Fruit fly (Drosophila melanogaster) whole organism, embryonic: ENCODE measurements around the gene CG1213.
A peak's percentile ranks its signal among the peaks of the same experiment; 100 is the strongest.

Experiments used
- Antp ChIP-seq: fragments of 200-800 bp; sonication (Bioruptor generic); optimal IDR thresholded peaks from 3 replicates; lab custom pipeline; 2016; ENCODE audit warnings: missing biosample characterization, missing genetic modification characterization
- BEAF-32 ChIP-seq: fragments of 200-800 bp; sonication (Bioruptor generic); optimal IDR thresholded peaks from 3 replicates; lab custom pipeline; 2017; ENCODE audit warnings: missing biosample characterization, missing genetic modification characterization, mild to moderate bottlenecking, moderate library complexity, missing genetic modification reagents
- CG10209 ChIP-seq: fragments of 200-800 bp; sonication (Bioruptor generic); optimal IDR thresholded peaks from 3 replicates; lab custom pipeline; 2017; ENCODE audit warnings: missing biosample characterization, mild to moderate bottlenecking, missing genetic modification characterization, missing genetic modification reagents
- CG10366 ChIP-seq: fragments of 200-800 bp; sonication (Bioruptor generic); IDR thresholded peaks from 2 replicates; pipeline ENCODE4 v1.3.6; 2022; ENCODE audit warnings: missing biosample characterization, missing genetic modification characterization
- CG12219 ChIP-seq: fragments of 200-800 bp; sonication (Bioruptor generic); optimal IDR thresholded peaks from 3 replicates; lab custom pipeline; 2018; ENCODE audit warnings: missing biosample characterization, mild to moderate bottlenecking, missing genetic modification characterization
- CG13624 ChIP-seq: fragments of 200-800 bp; sonication (Bioruptor generic); optimal IDR thresholded peaks from 2 replicates; lab custom pipeline; 2016; ENCODE audit warnings: missing biosample characterization, missing genetic modification characterization
- CG14050 ChIP-seq: fragments of 200-800 bp; sonication (Bioruptor generic); IDR thresholded peaks from 3 replicates; pipeline ENCODE4 v1.3.6; 2022; ENCODE audit warnings: missing biosample characterization, missing genetic modification characterization
- CG14860 ChIP-seq: fragments of 200-800 bp; sonication (Bioruptor generic); IDR thresholded peaks from 3 replicates; pipeline ENCODE4 v1.3.6; 2022; ENCODE audit warnings: missing biosample characterization, missing genetic modification characterization; ENCODE audit not compliant: partially characterized antibody
- CG16815 ChIP-seq: fragments of 200-800 bp; sonication (Bioruptor generic); optimal IDR thresholded peaks from 3 replicates; lab custom pipeline; 2017; ENCODE audit warnings: missing biosample characterization, mild to moderate bottlenecking, missing genetic modification characterization
- CG17568 ChIP-seq: fragments of 200-800 bp; sonication (Bioruptor generic); optimal IDR thresholded peaks from 2 replicates; lab custom pipeline; 2018; ENCODE audit warnings: missing biosample characterization, mild to moderate bottlenecking, missing genetic modification characterization, moderate library complexity
- CG17612 ChIP-seq: fragments of 200-800 bp; sonication (Bioruptor generic); IDR thresholded peaks from 2 replicates; pipeline ENCODE4 v1.3.6; 2022; ENCODE audit warnings: missing biosample characterization, missing genetic modification characterization
- CG1832 ChIP-seq: fragments of 200-800 bp; sonication (Bioruptor generic); optimal IDR thresholded peaks from 2 replicates; lab custom pipeline; 2017; ENCODE audit warnings: missing biosample characterization, mild to moderate bottlenecking, missing genetic modification characterization, inconsistent platforms
- CG2712 ChIP-seq: fragments of 200-800 bp; optimal IDR thresholded peaks from 3 replicates; lab custom pipeline; 2019; ENCODE audit warnings: missing biosample characterization, mild to moderate bottlenecking, missing genetic modification characterization, moderate library complexity
- CG2875 ChIP-seq: fragments of 200-800 bp; sonication (Bioruptor generic); optimal IDR thresholded peaks from 2 replicates; lab custom pipeline; 2017; ENCODE audit warnings: missing biosample characterization, mild to moderate bottlenecking, missing genetic modification characterization, missing genetic modification reagents
- CG3838 ChIP-seq: fragments of 200-800 bp; sonication (Bioruptor generic); optimal IDR thresholded peaks from 3 replicates; lab custom pipeline; 2016; ENCODE audit warnings: missing biosample characterization, missing genetic modification characterization
- CG42726 ChIP-seq: fragments of 200-800 bp; sonication (Bioruptor generic); IDR thresholded peaks from 2 replicates; pipeline ENCODE4 v1.3.6; 2022; ENCODE audit warnings: missing biosample characterization, missing genetic modification characterization; ENCODE audit not compliant: partially characterized antibody
- CG4360 ChIP-seq: fragments of 200-800 bp; sonication (Bioruptor generic); IDR thresholded peaks from 2 replicates; pipeline ENCODE4 v1.3.6; 2022; ENCODE audit warnings: missing biosample characterization, missing genetic modification characterization
- CG6254 ChIP-seq: fragments of 200-800 bp; sonication (Bioruptor generic); optimal IDR thresholded peaks from 3 replicates; lab custom pipeline; 2017; ENCODE audit warnings: mild to moderate bottlenecking, missing biosample characterization, missing genetic modification reagents, missing genetic modification characterization
- CG7271 ChIP-seq: fragments of 200-800 bp; sonication (Bioruptor generic); optimal IDR thresholded peaks from 2 replicates; lab custom pipeline; 2018; ENCODE audit warnings: missing biosample characterization, mild to moderate bottlenecking, missing genetic modification characterization, moderate library complexity
- CG7357 ChIP-seq: fragments of 200-800 bp; sonication (Bioruptor generic); IDR thresholded peaks from 3 replicates; pipeline ENCODE4 v1.3.6; 2022; ENCODE audit warnings: missing biosample characterization, missing genetic modification characterization
- CG8359 ChIP-seq: fragments of 200-800 bp; sonication (Bioruptor generic); optimal IDR thresholded peaks from 2 replicates; lab custom pipeline; 2017; ENCODE audit warnings: missing biosample characterization, mild to moderate bottlenecking, missing genetic modification characterization, borderline replicate concordance
- CG8944 ChIP-seq: fragments of 200-800 bp; sonication (Bioruptor generic); optimal IDR thresholded peaks from 3 replicates; lab custom pipeline; 2016; ENCODE audit warnings: missing biosample characterization, missing genetic modification characterization
- CG9932 ChIP-seq: fragments of 200-800 bp; sonication (Bioruptor generic); IDR thresholded peaks from 2 replicates; pipeline ENCODE4 v1.3.6; 2022; ENCODE audit warnings: missing biosample characterization, missing genetic modification characterization
- Camta ChIP-seq: fragments of 200-800 bp; sonication (Bioruptor generic); optimal IDR thresholded peaks from 2 replicates; lab custom pipeline; 2016; ENCODE audit warnings: missing biosample characterization, missing genetic modification characterization
- D19B ChIP-seq: fragments of 200-800 bp; sonication (Bioruptor generic); optimal IDR thresholded peaks from 2 replicates; lab custom pipeline; 2017; ENCODE audit warnings: missing biosample characterization, mild to moderate bottlenecking, missing genetic modification characterization
- Deaf1 ChIP-seq: fragments of 200-800 bp; optimal IDR thresholded peaks from 3 replicates; lab custom pipeline; 2019; ENCODE audit warnings: missing biosample characterization, mild to moderate bottlenecking, missing genetic modification characterization, moderate library complexity
- Dref ChIP-seq: fragments of 200-800 bp; sonication (Bioruptor generic); IDR thresholded peaks from 2 replicates; pipeline ENCODE4 v1.3.6; 2022; ENCODE audit warnings: missing biosample characterization, missing genetic modification characterization
- HmgD ChIP-seq: fragments of 200-800 bp; sonication (Bioruptor generic); optimal IDR thresholded peaks from 3 replicates; lab custom pipeline; 2016; ENCODE audit warnings: missing biosample characterization, missing genetic modification characterization
- Hr39 ChIP-seq: fragments of >200 bp; optimal IDR thresholded peaks from 2 replicates; lab custom pipeline; 2017
- Mrtf ChIP-seq: fragments of 200-800 bp; sonication (Bioruptor generic); IDR thresholded peaks from 3 replicates; pipeline ENCODE4 v1.3.6; 2022; ENCODE audit warnings: missing biosample characterization, missing genetic modification characterization
- Nf-YA ChIP-seq: fragments of 200-800 bp; sonication (Bioruptor generic); IDR thresholded peaks from 2 replicates; pipeline ENCODE4 v1.3.6; 2022; ENCODE audit warnings: missing biosample characterization, missing genetic modification characterization
- Rx ChIP-seq: fragments of 200-800 bp; sonication (Bioruptor generic); IDR thresholded peaks from 2 replicates; pipeline ENCODE4 v1.3.6; 2022; ENCODE audit warnings: missing biosample characterization, missing genetic modification characterization
- bowl ChIP-seq: fragments of 200-800 bp; sonication (Bioruptor generic); IDR thresholded peaks from 2 replicates; pipeline ENCODE4 v1.3.6; 2022; ENCODE audit warnings: missing biosample characterization, missing genetic modification characterization
- bsh ChIP-seq, 2 experiments: fragments of 200-800 bp; sonication (Bioruptor generic); optimal IDR thresholded peaks; 2 replicates each; lab custom pipeline; 2017 to 2018; ENCODE audit warnings: mild to moderate bottlenecking in 2 of 2, missing biosample characterization in 2 of 2, missing genetic modification characterization in 2 of 2, moderate library complexity in 1 of 2
- danr ChIP-seq: fragments of 200-800 bp; sonication (Bioruptor generic); IDR thresholded peaks from 2 replicates; pipeline ENCODE4 v1.3.6; 2022; ENCODE audit warnings: missing biosample characterization, missing genetic modification characterization
- dimm ChIP-seq: fragments of 200-800 bp; sonication (Bioruptor generic); IDR thresholded peaks from 2 replicates; pipeline ENCODE4 v1.3.6; 2022; ENCODE audit warnings: missing biosample characterization, missing genetic modification characterization
- gce ChIP-seq: fragments of 200-800 bp; sonication (Bioruptor generic); IDR thresholded peaks from 3 replicates; pipeline ENCODE4 v1.3.6; 2022; ENCODE audit warnings: missing biosample characterization, missing genetic modification characterization
- klu ChIP-seq: fragments of 200-800 bp; sonication (Bioruptor generic); IDR thresholded peaks from 2 replicates; pipeline ENCODE4 v1.3.6; 2022; ENCODE audit warnings: missing biosample characterization, missing genetic modification characterization
- mam ChIP-seq: fragments of 200-800 bp; sonication (Bioruptor generic); optimal IDR thresholded peaks from 3 replicates; lab custom pipeline; 2016; ENCODE audit warnings: missing biosample characterization, missing genetic modification characterization
- otp ChIP-seq: fragments of 200-800 bp; sonication (Bioruptor generic); IDR thresholded peaks from 3 replicates; pipeline ENCODE4, ENCODE4 v1.3.6; 2022; ENCODE audit warnings: missing biosample characterization, missing genetic modification characterization
- pho ChIP-seq: fragments of 200-800 bp; sonication (Bioruptor generic); optimal IDR thresholded peaks from 2 replicates; lab custom pipeline; 2016; ENCODE audit warnings: missing biosample characterization, missing genetic modification characterization
- psq ChIP-seq: fragments of 200-800 bp; sonication (Bioruptor generic); optimal IDR thresholded peaks from 2 replicates; lab custom pipeline; 2017; ENCODE audit warnings: missing biosample characterization, missing genetic modification characterization
- pzg ChIP-seq: fragments of 200-800 bp; sonication (Bioruptor generic); optimal IDR thresholded peaks from 3 replicates; lab custom pipeline; 2018; ENCODE audit warnings: missing biosample characterization, mild to moderate bottlenecking, missing genetic modification characterization, moderate library complexity
- ro ChIP-seq: fragments of 200-800 bp; sonication (Bioruptor generic); IDR thresholded peaks from 2 replicates; pipeline ENCODE4 v1.3.6; 2022; ENCODE audit warnings: missing biosample characterization, missing genetic modification characterization
- sc ChIP-seq, 3 experiments: fragments of >200 bp in 2 of 3; fragments of 200-800 bp in 1 of 3; sonication (Bioruptor generic) in 1 of 3; optimal IDR thresholded peaks; 2 replicates in 2 of 3; 3 replicates in 1 of 3; lab custom pipeline; 2017; ENCODE audit warnings: mild to moderate bottlenecking in 1 of 3, missing biosample characterization in 1 of 3, missing genetic modification characterization in 1 of 3, missing genetic modification reagents in 1 of 3
- seq ChIP-seq: fragments of 200-800 bp; sonication (Bioruptor generic); IDR thresholded peaks from 2 replicates; pipeline ENCODE4 v1.3.6; 2022; ENCODE audit warnings: missing biosample characterization, missing genetic modification characterization
- sim ChIP-seq: fragments of 200-800 bp; sonication (Bioruptor generic); IDR thresholded peaks from 2 replicates; pipeline ENCODE4 v1.3.6; 2022; ENCODE audit warnings: missing biosample characterization, missing genetic modification characterization
- stc ChIP-seq: fragments of 200-800 bp; sonication (Bioruptor generic); IDR thresholded peaks from 2 replicates; pipeline ENCODE4 v1.3.6; 2022; ENCODE audit warnings: missing biosample characterization, missing genetic modification characterization
- tgo ChIP-seq: fragments of 200-800 bp; sonication (Bioruptor generic); IDR thresholded peaks from 3 replicates; pipeline ENCODE4 v1.3.6; 2022; ENCODE audit warnings: missing biosample characterization, missing genetic modification characterization
- toy ChIP-seq: fragments of 200-800 bp; sonication (Bioruptor generic); IDR thresholded peaks from 2 replicates; pipeline ENCODE4 v1.3.6; 2022; ENCODE audit warnings: missing biosample characterization, missing genetic modification characterization
- unc-4 ChIP-seq: fragments of 200-800 bp; sonication (Bioruptor generic); IDR thresholded peaks from 2 replicates; pipeline ENCODE4 v1.3.6; 2022; ENCODE audit warnings: missing biosample characterization, missing genetic modification characterization; ENCODE audit not compliant: partially characterized antibody

The CG1213 gene

dm6 chr3R:5824456-5824855 is 16.5 kb upstream of the CG1213 start, which contains the start of the genes Sec20 and dgrn (continued):
- TF ChIP-seq sim (no peak), CG14050 (GFP tag; lab: Robert Waterston, UW) (peak; percentile 38; the same call in 1 of the 3 replicates), CG7271 (tag; lab: Kevin White, UChicago) (peak; percentile 50), mam (GFP tag; lab: Kevin White, UChicago) (peak; percentile 51), CG14860 (GFP tag; lab: Robert Waterston, UW) (peak; percentile 82), bsh (GFP tag; optimal IDR thresholded peaks at IDR 0.05; lab: Kevin White, UChicago) (peak in 1 of 2 experiments; percentile 61), CG12219 (GFP tag; lab: Kevin White, UChicago) (no peak), CG16815 (GFP tag; lab: Kevin White, UChicago) (peak; percentile 35), CG2712 (peak; percentile 88), BEAF-32 (GFP tag; lab: Kevin White, UChicago) (peak; percentile 96), toy (GFP tag; lab: Robert Waterston, UW) (no peak; the same call in 1 of the 2 replicates), dimm (GFP tag; lab: Robert Waterston, UW) (no peak), ro (GFP tag; lab: Robert Waterston, UW) (no peak), Mrtf (GFP tag; lab: Robert Waterston, UW) (0 out of 3 replicates have a peak, but pooled peaks have one; percentile 23), unc-4 (GFP tag; lab: Robert Waterston, UW) (peak; percentile 95), CG8944 (GFP tag; lab: Kevin White, UChicago) (no peak), stc (GFP tag; lab: Robert Waterston, UW) (peak; percentile 43; the same call in 1 of the 2 replicates), Nf-YA (GFP tag; lab: Robert Waterston, UW) (no peak), Hr39 (lab: Kevin White, UChicago) (no peak), pzg (GFP tag; lab: Kevin White, UChicago) (peak; percentile 77), CG8359 (GFP tag; lab: Kevin White, UChicago) (no peak), CG42726 (peak; percentile 87), psq (peak; percentile 35), pho (GFP tag; lab: Kevin White, UChicago) (peak; percentile 29), Rx (GFP tag; lab: Robert Waterston, UW) (0 out of 2 replicates have a peak, but pooled peaks have one; percentile 25), CG10366 (peak; percentile 18; the same call in 1 of the 2 replicates), otp (GFP tag; lab: Robert Waterston, UW) (no peak), CG10209 (GFP tag; lab: Kevin White, UChicago) (peak; percentile 41), CG3838 (GFP tag; lab: Kevin White, UChicago) (no peak), gce (GFP tag; lab: Robert Waterston, UW) (no peak), CG7357 (GFP tag; lab: Robert Waterston, UW) (no peak), danr (GFP tag; lab: Robert Waterston, UW) (peak; percentile 59), Camta (GFP tag; lab: Kevin White, UChicago) (no peak), klu (GFP tag; lab: Robert Waterston, UW) (no peak; the same call in 1 of the 2 replicates), CG9932 (GFP tag; lab: Robert Waterston, UW) (peak; percentile 87), D19B (GFP tag; lab: Kevin White, UChicago) (peak; percentile 38), CG1832 (GFP tag; lab: Kevin White, UChicago) (no peak), CG13624 (peak; percentile 25), Dref (GFP tag; lab: Robert Waterston, UW) (peak; percentile 66), CG2875 (GFP tag; lab: Kevin White, UChicago) (no peak), CG4360 (no peak), CG6254 (GFP tag; lab: Kevin White, UChicago) (no peak), bowl (no peak), HmgD (GFP tag; lab: Kevin White, UChicago) (no peak), CG17612 (no peak), Antp (GFP tag; lab: Kevin White, UChicago) (no peak), sc (optimal IDR thresholded peaks at IDR 0.05; lab: Kevin White, UChicago) (no peak), sc (GFP tag; optimal IDR thresholded peaks at IDR 0.05; lab: Kevin White, UChicago) (peak; percentile 30), Deaf1 (tag; lab: Kevin White, UChicago) (peak; percentile 63), CG17568 (GFP tag; lab: Kevin White, UChicago) (peak; percentile 38), tgo (GFP tag; lab: Robert Waterston, UW) (peak; percentile 51), seq (GFP tag; lab: Robert Waterston, UW) (no peak)
